Worm (Caenorhabditis elegans) whole organism, L2 larva: ENCODE measurements around the gene grd-4.
A peak's percentile ranks its signal among the peaks of the same experiment; 100 is the strongest.

ENCODE experiments used
- C34F6.9 ChIP-seq: fragments of 150-350 bp; optimal IDR thresholded peaks from 2 replicates; lab custom pipeline; 2014; ENCODE audit warnings: missing biosample characterization, missing genetic modification characterization
- F13H6.1 ChIP-seq: sonication (generic microtip); optimal IDR thresholded peaks from 2 replicates; lab custom pipeline; 2016; ENCODE audit warnings: missing genetic modification characterization, missing compliant biosample characterization
- R02D3.7 ChIP-seq: fragments of 150-350 bp; optimal IDR thresholded peaks from 2 replicates; lab custom pipeline; 2014; ENCODE audit warnings: missing biosample characterization, missing genetic modification characterization
- Y55F3AM.14 ChIP-seq: fragments of 200-800 bp; sonication (Bioruptor generic); optimal IDR thresholded peaks from 2 replicates; lab custom pipeline; 2018; ENCODE audit warnings: mild to moderate bottlenecking, missing genetic modification characterization, missing compliant biosample characterization
- ZK546.5 ChIP-seq: sonication (generic microtip); optimal IDR thresholded peaks from 2 replicates; lab custom pipeline; 2017; ENCODE audit warnings: missing biosample characterization, missing genetic modification characterization
- alr-1 ChIP-seq: fragments of 150-350 bp; optimal IDR thresholded peaks from 2 replicates; lab custom pipeline; 2014; ENCODE audit warnings: missing biosample characterization, missing genetic modification characterization
- aly-2 ChIP-seq: fragments of 150-350 bp; optimal IDR thresholded peaks from 2 replicates; lab custom pipeline; 2014; ENCODE audit warnings: missing biosample characterization, missing genetic modification characterization
- ama-1 ChIP-seq: fragments of 150-350 bp; optimal IDR thresholded peaks from 2 replicates; lab custom pipeline; 2018; ENCODE audit warnings: inconsistent platforms
- blmp-1 ChIP-seq: sonication (generic microtip); optimal IDR thresholded peaks from 2 replicates; lab custom pipeline; 2017; ENCODE audit warnings: missing genetic modification characterization, mild to moderate bottlenecking, missing compliant biosample characterization, antibody characterized with exemption, moderate library complexity; ENCODE audit not compliant: insufficient read depth
- ceh-16 ChIP-seq: fragments of 150-350 bp; optimal IDR thresholded peaks from 2 replicates; lab custom pipeline; 2014; ENCODE audit warnings: missing biosample characterization, missing genetic modification characterization
- ceh-82 ChIP-seq: fragments of 150-350 bp; optimal IDR thresholded peaks from 2 replicates; lab custom pipeline; 2014; ENCODE audit warnings: missing biosample characterization, missing genetic modification characterization
- crh-2 ChIP-seq: sonication (generic microtip); optimal IDR thresholded peaks from 2 replicates; lab custom pipeline; 2017; ENCODE audit warnings: missing biosample characterization, missing genetic modification characterization
- dmd-4 ChIP-seq: sonication (generic microtip); optimal IDR thresholded peaks from 2 replicates; lab custom pipeline; 2017; ENCODE audit warnings: missing biosample characterization, missing genetic modification characterization
- egl-27 ChIP-seq: sonication (generic microtip); optimal IDR thresholded peaks from 3 replicates; lab custom pipeline; 2017; ENCODE audit warnings: missing biosample characterization, missing genetic modification reagents, missing genetic modification characterization
- elt-1 ChIP-seq: fragments of 150-350 bp; optimal IDR thresholded peaks from 2 replicates; lab custom pipeline; 2014; ENCODE audit warnings: missing biosample characterization, missing genetic modification characterization
- elt-3 ChIP-seq: sonication (generic microtip); optimal IDR thresholded peaks from 2 replicates; lab custom pipeline; 2017; ENCODE audit warnings: missing biosample characterization, missing genetic modification characterization
- fos-1 ChIP-seq: fragments of 150-350 bp; optimal IDR thresholded peaks from 2 replicates; lab custom pipeline; 2014; ENCODE audit warnings: missing biosample characterization, missing genetic modification characterization
- gmeb-1 ChIP-seq: fragments of 150-350 bp; optimal IDR thresholded peaks from 2 replicates; lab custom pipeline; 2014; ENCODE audit warnings: missing biosample characterization, missing genetic modification characterization
- lin-11 ChIP-seq: fragments of 150-350 bp; sonication (generic microtip); optimal IDR thresholded peaks from 2 replicates; lab custom pipeline; 2014; ENCODE audit warnings: missing biosample characterization, missing genetic modification characterization, inconsistent platforms, mixed read lengths
- lin-13 ChIP-seq: fragments of 150-350 bp; optimal IDR thresholded peaks from 2 replicates; lab custom pipeline; 2014; ENCODE audit warnings: missing biosample characterization, missing genetic modification reagents, missing genetic modification characterization
- lin-39 ChIP-seq: fragments of 150-350 bp; optimal IDR thresholded peaks from 2 replicates; lab custom pipeline; 2014; ENCODE audit warnings: missing biosample characterization, missing genetic modification reagents, missing genetic modification characterization
- lsy-2 ChIP-seq, 2 experiments: fragments of 150-350 bp in 1 of 2; sonication (generic microtip) in 1 of 2; optimal IDR thresholded peaks; 2 replicates each; lab custom pipeline; 2014 to 2017; ENCODE audit warnings: missing biosample characterization in 2 of 2, missing genetic modification characterization in 2 of 2
- mab-5 ChIP-seq: fragments of 150-350 bp; optimal IDR thresholded peaks from 2 replicates; lab custom pipeline; 2014; ENCODE audit warnings: missing biosample characterization, missing genetic modification characterization
- mbf-1 ChIP-seq: sonication (generic microtip); optimal IDR thresholded peaks from 2 replicates; lab custom pipeline; 2017; ENCODE audit warnings: missing biosample characterization, missing genetic modification characterization
- mdl-1 ChIP-seq, 2 experiments: fragments of 150-350 bp in 1 of 2; sonication (generic microtip) in 1 of 2; optimal IDR thresholded peaks; 2 replicates each; lab custom pipeline; 2017; ENCODE audit warnings: missing biosample characterization in 2 of 2, missing genetic modification characterization in 2 of 2
- nhr-10 ChIP-seq: sonication (generic microtip); optimal IDR thresholded peaks from 2 replicates; lab custom pipeline; 2017; ENCODE audit warnings: missing biosample characterization, missing genetic modification characterization
- nhr-11 ChIP-seq: fragments of 150-350 bp; optimal IDR thresholded peaks from 2 replicates; lab custom pipeline; 2014; ENCODE audit warnings: missing biosample characterization, missing genetic modification characterization
- nhr-12 ChIP-seq: fragments of 150-350 bp; optimal IDR thresholded peaks from 2 replicates; lab custom pipeline; 2014; ENCODE audit warnings: missing biosample characterization, missing genetic modification characterization
- nhr-129 ChIP-seq: fragments of 150-350 bp; optimal IDR thresholded peaks from 2 replicates; lab custom pipeline; 2014; ENCODE audit warnings: missing biosample characterization, missing genetic modification characterization
- nhr-21 ChIP-seq: fragments of 150-350 bp; optimal IDR thresholded peaks from 2 replicates; lab custom pipeline; 2014; ENCODE audit warnings: missing biosample characterization, missing genetic modification characterization
- nhr-23 ChIP-seq: fragments of 150-350 bp; optimal IDR thresholded peaks from 2 replicates; lab custom pipeline; 2014; ENCODE audit warnings: missing biosample characterization, missing genetic modification reagents, missing genetic modification characterization
- nhr-237 ChIP-seq: fragments of 150-350 bp; optimal IDR thresholded peaks from 2 replicates; lab custom pipeline; 2014; ENCODE audit warnings: missing biosample characterization, missing genetic modification characterization
- nhr-25 ChIP-seq: fragments of 150-350 bp; sonication (generic microtip); optimal IDR thresholded peaks from 3 replicates; lab custom pipeline; 2014; ENCODE audit warnings: missing biosample characterization, missing genetic modification characterization
- nhr-6 ChIP-seq: fragments of 150-350 bp; optimal IDR thresholded peaks from 2 replicates; lab custom pipeline; 2014; ENCODE audit warnings: missing biosample characterization, missing genetic modification characterization
- nhr-77 ChIP-seq: fragments of 150-350 bp; optimal IDR thresholded peaks from 2 replicates; lab custom pipeline; 2014; ENCODE audit warnings: missing biosample characterization, missing genetic modification characterization
- peb-1 ChIP-seq: fragments of 150-350 bp; optimal IDR thresholded peaks from 2 replicates; lab custom pipeline; 2014; ENCODE audit warnings: missing biosample characterization, missing genetic modification characterization
- sem-4 ChIP-seq: fragments of 150-350 bp; optimal IDR thresholded peaks from 2 replicates; lab custom pipeline; 2014; ENCODE audit warnings: missing biosample characterization, missing genetic modification reagents, missing genetic modification characterization
- skn-1 ChIP-seq: sonication (generic microtip); optimal IDR thresholded peaks from 2 replicates; lab custom pipeline; 2017; ENCODE audit warnings: missing biosample characterization, missing genetic modification characterization
- sma-3 ChIP-seq: sonication (generic microtip); optimal IDR thresholded peaks from 2 replicates; lab custom pipeline; 2016; ENCODE audit warnings: missing genetic modification reagents, missing genetic modification characterization, missing compliant biosample characterization
- sma-9 ChIP-seq, 2 experiments: fragments of 150-350 bp in 1 of 2; sonication (generic microtip) in 1 of 2; optimal IDR thresholded peaks; 2 replicates each; lab custom pipeline; 2014 to 2016; ENCODE audit warnings: missing genetic modification characterization in 2 of 2, mild to moderate bottlenecking in 1 of 2, missing biosample characterization in 1 of 2, missing compliant biosample characterization in 1 of 2, missing genetic modification reagents in 1 of 2, moderate library complexity in 1 of 2
- snpc-4 ChIP-seq: fragments of 150-350 bp; optimal IDR thresholded peaks from 2 replicates; lab custom pipeline; 2014; ENCODE audit warnings: missing biosample characterization, missing genetic modification characterization
- unc-39 ChIP-seq: fragments of 150-350 bp; optimal IDR thresholded peaks from 2 replicates; lab custom pipeline; 2014; ENCODE audit warnings: missing biosample characterization, missing genetic modification characterization
- unc-55 ChIP-seq: fragments of 150-350 bp; sonication (generic microtip); optimal IDR thresholded peaks from 3 replicates; lab custom pipeline; 2014; ENCODE audit warnings: missing biosample characterization, missing genetic modification reagents, missing genetic modification characterization
- unc-62 ChIP-seq: fragments of 150-350 bp; optimal IDR thresholded peaks from 2 replicates; lab custom pipeline; 2014; ENCODE audit warnings: missing biosample characterization, missing genetic modification reagents, missing genetic modification characterization
- zag-1 ChIP-seq: fragments of 150-350 bp; optimal IDR thresholded peaks from 2 replicates; lab custom pipeline; 2014; ENCODE audit warnings: missing biosample characterization, missing genetic modification characterization
- ztf-1 ChIP-seq: fragments of 200-800 bp; sonication (Bioruptor generic); conservative IDR thresholded peaks from 2 replicates; pipeline ENCODE4 v1.3.6; 2022; ENCODE audit warnings: missing genetic modification characterization, missing compliant biosample characterization
- ztf-11 ChIP-seq: sonication (generic microtip); optimal IDR thresholded peaks from 2 replicates; lab custom pipeline; 2017; ENCODE audit warnings: missing biosample characterization, missing genetic modification characterization
- ztf-4 ChIP-seq: fragments of 150-350 bp; optimal IDR thresholded peaks from 2 replicates; lab custom pipeline; 2014; ENCODE audit warnings: missing biosample characterization, missing genetic modification characterization

Gene grd-4

ce11 chrX:8473468-8473867 is 27.6 kb upstream of the grd-4 start (continued):
- TF ChIP-seq dmd-4: no peak
- TF ChIP-seq mab-5 (tag; lab: Kevin White, UChicago): no peak
- no peak for TF ChIP-seq nhr-237
- TF ChIP-seq snpc-4 (tag; lab: Kevin White, UChicago): no peak
- peak; percentile 69 for TF ChIP-seq nhr-129 (tag; lab: Kevin White, UChicago)
- TF ChIP-seq ztf-1: no peak
- peak; percentile 53 for TF ChIP-seq sma-3 (GFP tag; lab: Kevin White, UChicago)
- no peak for TF ChIP-seq ceh-82
- TF ChIP-seq mdl-1 (tag; optimal IDR thresholded peaks at IDR 0.05; lab: Kevin White, UChicago): peak in 1 of 2 experiments; percentile 17
- no peak for TF ChIP-seq nhr-6 (tag; lab: Kevin White, UChicago)
- TF ChIP-seq zag-1 (tag; lab: Kevin White, UChicago): no peak
- TF ChIP-seq ceh-16: no peak
- TF ChIP-seq lin-13 (GFP tag; lab: Kevin White, UChicago): no peak
- TF ChIP-seq nhr-77 (tag; lab: Kevin White, UChicago): no peak
- no peak for TF ChIP-seq nhr-23 (tag; lab: Kevin White, UChicago)
- no peak for TF ChIP-seq lin-39 (tag; lab: Kevin White, UChicago)
- no peak for TF ChIP-seq ama-1 (lab: Kevin White, UChicago)
- no peak for TF ChIP-seq blmp-1 (tag; lab: Kevin White, UChicago)
- TF ChIP-seq unc-62 (GFP tag; lab: Kevin White, UChicago): no peak

ce11 chrX:8475142-8475541 is 25.9 kb upstream of the grd-4 start:
- TF ChIP-seq ztf-4 (peak; percentile 83), zag-1 (tag; lab: Kevin White, UChicago) (no peak), C34F6.9 (tag; lab: Kevin White, UChicago) (no peak), elt-1 (no peak), snpc-4 (tag; lab: Kevin White, UChicago) (no peak), elt-3 (tag; lab: Kevin White, UChicago) (no peak), crh-2 (peak; percentile 82), peb-1 (no peak), nhr-25 (tag; lab: Kevin White, UChicago) (peak; percentile 94), nhr-21 (tag; lab: Kevin White, UChicago) (peak; percentile 98), R02D3.7 (no peak), mab-5 (tag; lab: Kevin White, UChicago) (peak; percentile 24), alr-1 (no peak), unc-39 (tag; lab: Kevin White, UChicago) (no peak), skn-1 (tag; lab: Kevin White, UChicago) (no peak), nhr-6 (tag; lab: Kevin White, UChicago) (peak; percentile 85), unc-62 (GFP tag; lab: Kevin White, UChicago) (peak; percentile 65), ama-1 (lab: Kevin White, UChicago) (peak; percentile 31), blmp-1 (tag; lab: Kevin White, UChicago) (peak; percentile 87), sma-9 (GFP tag; optimal IDR thresholded peaks at IDR 0.05; lab: Kevin White, UChicago) (peak; percentile 99), sma-9 (tag; optimal IDR thresholded peaks at IDR 0.05; lab: Kevin White, UChicago) (peak; percentile 67), sma-3 (GFP tag; lab: Kevin White, UChicago) (peak; percentile 97), F13H6.1 (tag; lab: Kevin White, UChicago) (peak; percentile 49), lin-11 (tag; lab: Kevin White, UChicago) (no peak), unc-55 (GFP tag; lab: Kevin White, UChicago) (no peak), nhr-129 (tag; lab: Kevin White, UChicago) (peak; percentile 79), mbf-1 (no peak), Y55F3AM.14 (GFP tag; lab: Kevin White, UChicago) (peak; percentile 52), ztf-11 (tag; lab: Kevin White, UChicago) (no peak), aly-2 (tag; lab: Kevin White, UChicago) (no peak), fos-1 (tag; lab: Kevin White, UChicago) (peak; percentile 62), mdl-1 (tag; optimal IDR thresholded peaks at IDR 0.05; lab: Kevin White, UChicago) (peak; percentile 70 to 78), lin-39 (tag; lab: Kevin White, UChicago) (no peak), ZK546.5 (tag; lab: Kevin White, UChicago) (no peak), nhr-77 (tag; lab: Kevin White, UChicago) (no peak), nhr-23 (tag; lab: Kevin White, UChicago) (no peak), gmeb-1 (tag; lab: Kevin White, UChicago) (peak; percentile 63), nhr-10 (tag; lab: Kevin White, UChicago) (no peak), dmd-4 (no peak), ceh-82 (no peak), nhr-237 (no peak), egl-27 (tag; lab: Kevin White, UChicago) (peak; percentile 88), ztf-1 (no peak), ceh-16 (no peak), sem-4 (peak; percentile 89), nhr-12 (tag; lab: Kevin White, UChicago) (no peak), lsy-2 (tag; optimal IDR thresholded peaks at IDR 0.05; lab: Kevin White, UChicago) (peak in 1 of 2 experiments; percentile 69), nhr-11 (tag; lab: Kevin White, UChicago) (no peak), lin-13 (GFP tag; lab: Kevin White, UChicago) (no peak)
